Fruit fly (Drosophila melanogaster): ENCODE results near the gene CG12481.

CG12481 gene

DNA sequence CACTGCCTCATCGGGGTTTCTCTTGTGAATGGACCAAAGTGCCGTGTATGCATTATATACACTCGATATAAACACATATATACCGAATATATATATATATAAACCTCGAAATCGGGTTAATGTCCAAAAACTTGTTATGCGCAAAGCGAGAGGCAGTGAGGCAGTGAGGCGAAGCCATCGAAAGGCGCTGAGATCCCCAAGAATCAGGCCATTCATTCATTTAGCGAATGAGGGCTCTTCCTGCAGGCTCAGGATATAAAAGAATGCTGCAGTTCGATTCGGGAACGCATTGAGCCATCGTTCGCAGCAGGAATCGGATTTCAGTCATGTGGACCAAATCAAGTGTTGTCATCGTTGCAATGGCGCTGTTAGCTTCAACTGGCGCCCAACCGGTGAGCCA is at the start of gene CG12481:
Gene CG12481, plus strand, starts transcription at position 301 of the 400 bp plus-strand sequence.
- TF ChIP-seq CG8478 (optimal IDR thresholded peaks at IDR 0.05) (no peak), CTCF (optimal IDR thresholded peaks at IDR 0.05) (no peak)

DNA sequence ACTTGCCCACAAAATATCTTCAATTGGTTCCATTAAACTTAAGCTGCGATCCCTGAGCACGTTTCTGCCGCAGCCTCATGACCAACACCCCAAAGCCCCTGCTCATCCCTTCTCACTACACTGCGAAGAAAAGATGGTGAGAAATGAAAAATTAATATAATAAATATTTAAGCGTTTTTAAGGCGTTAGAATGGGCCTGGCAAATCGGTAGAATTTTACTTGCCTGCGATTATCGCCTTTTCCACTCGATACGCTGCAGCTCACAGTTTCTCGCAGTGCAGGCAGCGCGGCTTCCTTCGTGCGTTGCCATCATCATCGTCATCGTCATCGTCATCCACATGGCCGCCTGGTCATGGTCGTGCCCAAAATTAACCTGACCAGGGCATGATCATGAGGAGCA is 38.9 kb upstream of the CG12481 start:
- TF ChIP-seq CG8478 (optimal IDR thresholded peaks at IDR 0.05) (no peak), CTCF (optimal IDR thresholded peaks at IDR 0.05) (no peak)

- TF ChIP-seq CTCF (optimal IDR thresholded peaks at IDR 0.05) (no peak), CG8478 (optimal IDR thresholded peaks at IDR 0.05) (no peak)
Measured at dm6 chrX:14149312-14149711, 37.7 kb upstream of the CG12481 start.

DNA sequence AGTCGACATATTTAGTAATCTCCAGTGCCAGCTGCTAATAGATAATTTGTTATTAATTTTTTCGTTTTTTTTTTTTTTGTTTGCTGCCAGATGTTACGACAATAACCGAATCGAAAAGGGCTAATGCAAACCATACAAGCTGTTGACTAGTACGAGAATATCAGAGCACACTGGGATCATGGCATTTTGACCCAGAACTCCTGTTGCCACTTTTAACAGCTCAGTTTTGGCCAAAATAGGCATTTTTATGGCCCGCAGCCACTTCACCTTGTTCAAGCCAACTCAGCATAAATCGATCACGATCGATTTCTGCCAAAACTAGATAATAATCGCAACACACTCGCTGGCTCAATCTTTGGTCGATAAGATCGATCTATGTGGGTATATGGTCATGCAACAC is 35.1 kb upstream of the CG12481 start, which contains the start of gene CG12479:
Gene CG12479, minus strand, starts transcription at position 101 of the 400 bp plus-strand sequence.
- TF ChIP-seq CTCF (optimal IDR thresholded peaks at IDR 0.05): no peak
- TF ChIP-seq CG8478 (optimal IDR thresholded peaks at IDR 0.05): no peak

DNA sequence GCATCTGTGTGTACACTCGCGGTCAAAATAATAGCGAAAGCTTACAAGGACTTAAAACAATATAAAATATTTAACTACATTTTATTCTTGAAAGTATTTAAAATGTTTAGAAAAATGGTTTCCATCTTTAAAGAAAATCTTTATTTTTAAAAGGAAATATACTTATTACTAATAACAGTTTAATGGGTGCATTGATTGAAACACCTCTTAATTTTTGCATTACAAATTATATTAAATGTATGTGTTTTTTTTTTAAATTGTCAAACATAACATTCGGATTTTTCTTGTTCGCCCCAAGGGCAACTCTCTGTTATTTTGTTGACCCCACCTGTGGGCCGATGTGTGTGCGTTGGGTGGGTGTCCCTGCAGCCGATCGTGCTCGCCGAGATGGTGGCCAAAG is 33.4 kb upstream of the CG12481 start:
- TF ChIP-seq CTCF (optimal IDR thresholded peaks at IDR 0.05) (no peak), CG8478 (optimal IDR thresholded peaks at IDR 0.05) (no peak)

DNA sequence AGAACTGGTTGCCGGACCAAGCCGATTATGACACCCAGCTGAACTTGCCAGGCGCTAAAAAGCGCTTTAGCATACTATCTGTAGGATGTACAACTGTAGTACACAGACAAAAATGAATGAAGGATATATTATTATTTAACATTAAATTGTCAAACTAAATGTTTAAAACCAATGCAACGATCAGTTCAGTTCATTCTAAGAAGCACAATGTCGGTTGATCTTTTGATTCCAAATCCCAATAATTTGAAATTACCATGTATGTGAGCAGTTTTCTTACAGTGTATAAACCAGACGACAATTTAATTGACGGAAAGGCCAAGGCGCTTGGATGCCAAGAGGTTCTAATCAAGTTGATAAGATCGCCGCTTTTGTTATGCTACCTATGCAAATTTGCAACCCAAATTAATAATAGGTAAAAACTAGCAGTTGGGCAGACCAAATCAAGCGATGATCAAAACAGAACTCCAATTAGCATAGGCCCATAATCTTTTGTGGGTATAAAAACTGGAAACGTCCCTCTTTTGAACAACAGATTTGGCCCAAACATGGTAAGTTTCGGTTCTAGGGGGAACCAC is 17.9 kb upstream of the CG12481 start, which contains the start of gene CG12480:
Gene CG12480, plus strand, starts transcription at position 525 of the 575 bp plus-strand sequence.
- TF ChIP-seq CG8478 (optimal IDR thresholded peaks at IDR 0.05) (no peak), CTCF (optimal IDR thresholded peaks at IDR 0.05) (no peak)

DNA sequence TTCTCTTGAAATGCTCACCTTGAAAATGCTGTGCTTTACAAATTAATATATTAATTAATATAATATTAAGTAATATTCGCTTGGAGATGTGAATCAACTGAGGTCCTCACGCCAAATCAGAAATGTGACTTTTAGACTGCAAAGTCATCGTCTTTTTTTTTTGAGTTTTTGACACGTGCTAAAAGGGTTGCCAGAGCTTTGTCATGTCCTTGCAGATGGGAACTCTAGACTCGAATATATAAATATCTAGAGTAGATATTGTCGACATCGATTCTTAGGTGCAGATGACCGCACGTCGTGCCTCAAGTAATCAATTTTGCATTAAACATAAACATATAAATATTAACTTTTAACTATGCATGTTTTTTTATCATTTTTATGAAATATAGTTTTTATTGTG is 14.5 kb upstream of the CG12481 start, which contains the start of gene betaNACtes1:
Gene betaNACtes1, minus strand, starts transcription at position 101 of the 400 bp plus-strand sequence.
- no peak for TF ChIP-seq CTCF (optimal IDR thresholded peaks at IDR 0.05)
- no peak for TF ChIP-seq CG8478 (optimal IDR thresholded peaks at IDR 0.05)

dm6 chrX:14173654-14174053 is 13.4 kb upstream of the CG12481 start:
- no peak for TF ChIP-seq CTCF (optimal IDR thresholded peaks at IDR 0.05)
- no peak for TF ChIP-seq CG8478 (optimal IDR thresholded peaks at IDR 0.05)

dm6 chrX:14174456-14174855 is 12.6 kb upstream of the CG12481 start, which contains the start of gene CG1368:
CG1368 (plus strand) TSS chrX:14174756.
- TF ChIP-seq CG8478 (optimal IDR thresholded peaks at IDR 0.05) (no peak), CTCF (optimal IDR thresholded peaks at IDR 0.05) (no peak)

DNA sequence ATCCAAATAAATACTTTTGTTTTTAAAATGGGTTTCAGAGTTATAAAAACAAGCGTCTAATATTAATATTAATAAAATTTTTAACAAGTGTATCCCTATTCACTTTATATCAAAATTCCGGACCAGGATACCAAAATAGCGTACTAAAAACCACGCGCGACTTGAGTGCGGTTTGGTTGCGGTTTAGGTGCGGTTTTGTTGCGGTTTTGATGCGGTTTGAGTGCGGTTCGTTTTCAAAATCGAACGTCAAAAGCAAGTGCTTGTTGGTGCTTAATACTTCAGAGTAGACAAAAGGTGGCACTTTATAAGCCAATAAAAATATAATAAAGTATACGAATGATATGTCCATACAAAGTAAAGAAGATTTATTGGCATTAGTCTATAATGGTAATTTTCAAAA is 11.4 kb upstream of the CG12481 start:
- TF ChIP-seq CTCF (optimal IDR thresholded peaks at IDR 0.05) (no peak), CG8478 (optimal IDR thresholded peaks at IDR 0.05) (no peak)

dm6 chrX:14176623-14177022 is 10.4 kb upstream of the CG12481 start, which contains the start of gene CG11581:
CG11581 (plus strand) TSS chrX:14176923.
- TF ChIP-seq CTCF (optimal IDR thresholded peaks at IDR 0.05) (no peak), CG8478 (optimal IDR thresholded peaks at IDR 0.05) (no peak)

DNA sequence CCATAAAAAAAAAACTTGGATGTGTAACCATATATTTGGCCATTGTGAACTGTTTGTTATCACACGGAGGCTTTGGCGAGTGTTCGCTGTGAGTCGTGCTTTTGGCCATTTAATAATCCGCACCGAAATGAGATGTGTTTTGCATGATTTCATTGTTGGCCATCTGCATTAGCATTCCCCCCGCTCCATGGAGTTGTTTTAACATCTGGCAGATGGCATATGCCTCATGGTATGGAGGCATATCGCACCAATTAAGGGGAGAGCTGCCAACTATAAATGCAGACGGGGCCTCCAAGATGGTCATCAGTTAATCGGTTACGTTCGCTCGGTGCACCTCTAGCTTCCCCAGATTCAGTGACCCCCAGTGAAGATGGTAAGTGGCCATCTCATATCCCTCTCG is 6.3 kb upstream of the CG12481 start, which contains the start of gene CG11584:
Gene CG11584, plus strand, starts transcription at position 301 of the 400 bp plus-strand sequence.
- no peak for TF ChIP-seq CG8478 (optimal IDR thresholded peaks at IDR 0.05)
- no peak for TF ChIP-seq CTCF (optimal IDR thresholded peaks at IDR 0.05)

DNA sequence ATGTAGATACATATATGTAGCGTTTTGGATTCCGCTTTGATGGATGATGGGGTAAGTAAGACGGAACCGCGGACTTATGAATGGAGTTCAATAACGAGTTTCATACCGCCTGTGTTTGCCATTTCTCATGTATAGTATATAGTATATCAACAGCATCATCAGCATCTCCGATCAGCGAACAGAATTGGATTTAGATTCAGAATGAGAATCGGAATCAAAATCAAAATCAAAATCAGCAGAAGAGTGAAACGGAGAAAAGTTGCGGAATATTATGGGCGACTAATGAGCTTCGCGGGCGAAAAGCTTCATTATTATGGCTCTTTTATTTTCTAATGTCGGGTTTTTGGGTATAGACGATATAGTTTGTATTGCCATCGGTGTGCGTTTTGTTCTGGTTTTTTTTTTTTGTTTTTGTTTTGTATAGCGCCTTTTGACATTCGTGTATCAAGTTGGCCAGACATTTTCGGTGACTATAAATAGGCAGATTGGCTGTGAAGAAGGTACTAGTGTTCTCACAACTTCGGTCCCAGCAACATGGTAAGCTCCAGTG is 2.9 kb upstream of the CG12481 start, which contains the start of gene CG32603:
Gene CG32603, plus strand, starts transcription at position 500 of the 550 bp plus-strand sequence.
- no peak for TF ChIP-seq CTCF (optimal IDR thresholded peaks at IDR 0.05)
- no peak for TF ChIP-seq CG8478 (optimal IDR thresholded peaks at IDR 0.05)

- TF ChIP-seq CTCF (optimal IDR thresholded peaks at IDR 0.05): no peak
- TF ChIP-seq CG8478 (optimal IDR thresholded peaks at IDR 0.05): no peak
Measured at dm6 chrX:14189216-14189615, 2.2 kb downstream of the CG12481 start, which contains the start of gene CG11585. CG11585 (plus strand) TSS chrX:14189516.

dm6 chrX:14191918-14192317 is 4.9 kb downstream of the CG12481 start, which contains the start of gene CG13403:
CG13403 (minus strand) TSS chrX:14192018.
- no peak for TF ChIP-seq CTCF (optimal IDR thresholded peaks at IDR 0.05)
- no peak for TF ChIP-seq CG8478 (optimal IDR thresholded peaks at IDR 0.05)

DNA sequence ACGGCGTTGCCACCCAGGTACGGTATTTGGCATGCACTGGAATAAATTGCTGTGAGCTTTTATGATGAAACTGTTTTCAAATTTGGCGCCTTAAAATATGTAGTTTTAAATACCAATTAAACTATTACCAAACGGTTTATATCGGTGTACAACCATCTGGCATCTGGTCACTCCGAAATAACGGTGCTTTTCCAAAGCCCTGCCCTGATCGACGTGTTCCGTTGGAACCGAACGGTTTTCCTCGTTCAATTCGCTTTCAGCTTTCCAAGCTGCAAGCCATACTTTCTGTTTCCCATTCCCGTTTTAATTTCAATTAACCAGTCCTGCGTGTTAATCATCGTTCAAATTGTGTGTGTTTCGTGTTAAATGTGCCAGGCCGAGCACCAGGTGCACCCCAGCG is 6.0 kb downstream of the CG12481 start, which contains the start of gene yl:
Gene yl, plus strand, starts transcription at position 202 of the 400 bp plus-strand sequence.
- no peak for TF ChIP-seq CG8478 (optimal IDR thresholded peaks at IDR 0.05)
- no peak for TF ChIP-seq CTCF (optimal IDR thresholded peaks at IDR 0.05)

All from S2 (cell line).